Worm (Caenorhabditis elegans) whole organism, late embryonic: ENCODE results near the gene C08E8.9.

ENCODE experiments used
- ama-1 ChIP-seq: fragments of 150-350 bp; optimal IDR thresholded peaks from 2 replicates; lab custom pipeline; 2014
- ceh-48 ChIP-seq: sonication (generic microtip); optimal IDR thresholded peaks from 2 replicates; lab custom pipeline; 2016; ENCODE audit warnings: missing genetic modification characterization, inconsistent platforms, missing compliant biosample characterization
- fkh-10 ChIP-seq: fragments of 150-350 bp; optimal IDR thresholded peaks from 2 replicates; lab custom pipeline; 2014; ENCODE audit warnings: missing biosample characterization, missing genetic modification reagents, missing genetic modification characterization
- pha-4 ChIP-seq: fragments of 150-350 bp; optimal IDR thresholded peaks from 2 replicates; lab custom pipeline; 2018; ENCODE audit warnings: missing biosample characterization, missing genetic modification reagents, missing genetic modification characterization
- syd-9 ChIP-seq: sonication (generic microtip); optimal IDR thresholded peaks from 2 replicates; lab custom pipeline; 2016; ENCODE audit warnings: mild to moderate bottlenecking, missing genetic modification characterization, moderate library complexity, missing compliant biosample characterization
- tbx-2 ChIP-seq: sonication (generic microtip); optimal IDR thresholded peaks from 2 replicates; lab custom pipeline; 2016; ENCODE audit warnings: missing genetic modification characterization, missing compliant biosample characterization
- ztf-16 ChIP-seq: sonication (generic microtip); optimal IDR thresholded peaks from 2 replicates; lab custom pipeline; 2017; ENCODE audit warnings: missing genetic modification characterization, missing compliant biosample characterization

ce11 chrV:18374194-18374593, 9.5 kb downstream of the C08E8.9 start, which contains the start of gene Y51A2B.2:
- TF ChIP-seq syd-9 (tag; lab: Kevin White, UChicago), result no peak
- no peak for TF ChIP-seq ztf-16 (tag; lab: Kevin White, UChicago)
- TF ChIP-seq fkh-10 (GFP tag; lab: Kevin White, UChicago), result no peak
- no peak for TF ChIP-seq ama-1
- no peak for TF ChIP-seq ceh-48
- no peak for TF ChIP-seq pha-4 (tag; lab: Kevin White, UChicago)
- no peak for TF ChIP-seq tbx-2
